Worm (Caenorhabditis elegans) whole organism, young adult: ENCODE measurements around the gene C25A8.1.

Experiments
- T07F8.4 ChIP-seq: sonication (generic microtip); optimal IDR thresholded peaks from 2 replicates; lab custom pipeline; 2016; ENCODE audit warnings: mild to moderate bottlenecking, missing genetic modification characterization, moderate library complexity, missing compliant biosample characterization
- Y53G8AR.9 ChIP-seq: fragments of 200-800 bp; sonication (Bioruptor generic); conservative IDR thresholded peaks from 2 replicates; pipeline ENCODE4 v1.3.6; 2022; ENCODE audit warnings: missing genetic modification reagents, missing genetic modification characterization, missing compliant biosample characterization
- ama-1 ChIP-seq, 3 experiments: fragments of 150-350 bp in 1 of 3; sonication (generic microtip) in 2 of 3; optimal IDR thresholded peaks; 2 replicates each; lab custom pipeline; 2014 to 2018; ENCODE audit warnings: missing biosample characterization in 2 of 3, missing genetic modification characterization in 2 of 3, missing genetic modification reagents in 2 of 3
- cebp-2 ChIP-seq: fragments of 200-800 bp; sonication (Bioruptor generic); IDR thresholded peaks from 2 replicates; pipeline ENCODE4 v1.3.6; 2022; ENCODE audit warnings: missing genetic modification characterization, missing compliant biosample characterization
- gei-17 ChIP-seq: fragments of 200-800 bp; sonication (Bioruptor generic); optimal IDR thresholded peaks from 2 replicates; lab custom pipeline; 2018; ENCODE audit warnings: mild to moderate bottlenecking, missing genetic modification characterization, missing compliant biosample characterization
- pha-4 ChIP-seq: fragments of 150-350 bp; sonication (generic microtip); optimal IDR thresholded peaks from 2 replicates; lab custom pipeline; 2014; ENCODE audit warnings: missing biosample characterization, missing genetic modification reagents, missing genetic modification characterization
- snpc-4 ChIP-seq, 5 experiments: fragments of 150-350 bp in 1 of 5; sonication (generic microtip) in 4 of 5; optimal IDR thresholded peaks; 2 replicates each; lab custom pipeline; 2014 to 2018; ENCODE audit warnings: missing genetic modification characterization in 5 of 5, missing biosample characterization in 3 of 5, antibody characterized with exemption in 2 of 5, mild to moderate bottlenecking in 2 of 5, missing compliant biosample characterization in 2 of 5, missing genotype in 2 of 5, moderate library complexity in 2 of 5, missing genetic modification reagents in 1 of 5

ce11 chrIV:7043430-7043829, 32.5 kb downstream of the C25A8.1 start:
- TF ChIP-seq T07F8.4 (no peak), cebp-2 (GFP tag; lab: Robert Waterston, UW) (0 out of 2 replicates have a peak, but pooled peaks have one; percentile 70), ama-1 (optimal IDR thresholded peaks at IDR 0.05; lab: Kevin White, UChicago) (no peak), ama-1 (GFP tag; optimal IDR thresholded peaks at IDR 0.05; lab: Kevin White, UChicago) (peak; percentile 39 to 80), gei-17 (GFP tag; lab: Kevin White, UChicago) (no peak), pha-4 (no peak), snpc-4 (GFP tag; optimal IDR thresholded peaks at IDR 0.05; lab: Kevin White, UChicago) (no peak), snpc-4 (tag; optimal IDR thresholded peaks at IDR 0.05; lab: Kevin White, UChicago) (peak in 3 of 4 experiments; percentile 32 to 74 (median 40)), Y53G8AR.9 (GFP tag; lab: Robert Waterston, UW) (peak; percentile 94)
